Worm (Caenorhabditis elegans) whole organism, L2 larva: Measurements from ENCODE around the gene C34F6.1.

ENCODE experiments used
- aly-2 ChIP-seq: fragments of 150-350 bp; optimal IDR thresholded peaks from 2 replicates; lab custom pipeline; 2014; ENCODE audit warnings: missing biosample characterization, missing genetic modification characterization
- snpc-4 ChIP-seq: fragments of 150-350 bp; optimal IDR thresholded peaks from 2 replicates; lab custom pipeline; 2014; ENCODE audit warnings: missing biosample characterization, missing genetic modification characterization

ce11 chrX:11245056-11245455 is 48.4 kb upstream of the C34F6.1 start:
- TF ChIP-seq snpc-4 (tag; lab: Kevin White, UChicago): no peak
- TF ChIP-seq aly-2 (tag; lab: Kevin White, UChicago): no peak
